Worm (Caenorhabditis elegans): Measurements from ENCODE around the gene W01B6.6.
A peak's percentile ranks its signal among the peaks of the same experiment; 100 is the strongest.

The W01B6.6 gene

ce11 chrIV:10111441-10111840 lies 30.5 kb downstream of the W01B6.6 start, which contains the start of gene spch-1:
spch-1 (minus strand) TSS chrIV:10111541.
- TF ChIP-seq tab-1 (GFP tag; IDR thresholded peaks at IDR 0.05) (no peak), med-1 (GFP tag; optimal IDR thresholded peaks at IDR 0.05; ENCODE audit: insufficient read depth) (no peak), T22C8.4 (GFP tag; IDR thresholded peaks at IDR 0.05) (no peak), ztf-29 (GFP tag; IDR thresholded peaks at IDR 0.05) (no peak), ztf-23 (GFP tag; IDR thresholded peaks at IDR 0.05) (no peak), ref-1 (GFP tag; conservative IDR thresholded peaks at IDR 0.05) (no peak), klf-2 (GFP tag; conservative IDR thresholded peaks at IDR 0.05) (no peak), cog-1 (tag; optimal IDR thresholded peaks at IDR 0.05) (no peak), flt-1 (GFP tag; IDR thresholded peaks at IDR 0.05) (no peak)

- no peak for TF ChIP-seq ztf-29 (GFP tag; IDR thresholded peaks at IDR 0.05)
- no peak for TF ChIP-seq flt-1 (GFP tag; IDR thresholded peaks at IDR 0.05)
- TF ChIP-seq ref-1 (GFP tag; conservative IDR thresholded peaks at IDR 0.05) = no peak
- TF ChIP-seq med-1 (GFP tag; optimal IDR thresholded peaks at IDR 0.05; ENCODE audit: insufficient read depth) = no peak
- no peak for TF ChIP-seq cog-1 (tag; optimal IDR thresholded peaks at IDR 0.05)
- TF ChIP-seq T22C8.4 (GFP tag; IDR thresholded peaks at IDR 0.05) = no peak
- no peak for TF ChIP-seq klf-2 (GFP tag; conservative IDR thresholded peaks at IDR 0.05)
- TF ChIP-seq ztf-23 (GFP tag; IDR thresholded peaks at IDR 0.05) = no peak
- TF ChIP-seq tab-1 (GFP tag; IDR thresholded peaks at IDR 0.05) = no peak
Observed at ce11 chrIV:10112570-10112969, 31.7 kb downstream of the W01B6.6 start, which contains the start of gene nsph-3.2. nsph-3.2 (plus strand) TSS chrIV:10112870.

ce11 chrIV:10115142-10115541 lies 34.2 kb downstream of the W01B6.6 start, which contains the start of gene C04G2.10:
C04G2.10 (plus strand) TSS chrIV:10115442.
- no peak for TF ChIP-seq T22C8.4 (GFP tag; IDR thresholded peaks at IDR 0.05)
- TF ChIP-seq flt-1 (GFP tag; IDR thresholded peaks at IDR 0.05) = no peak
- no peak for TF ChIP-seq tab-1 (GFP tag; IDR thresholded peaks at IDR 0.05)
- TF ChIP-seq klf-2 (GFP tag; conservative IDR thresholded peaks at IDR 0.05) = no peak
- no peak for TF ChIP-seq cog-1 (tag; optimal IDR thresholded peaks at IDR 0.05)
- TF ChIP-seq med-1 (GFP tag; optimal IDR thresholded peaks at IDR 0.05; ENCODE audit: insufficient read depth) = no peak
- TF ChIP-seq ztf-29 (GFP tag; IDR thresholded peaks at IDR 0.05) = no peak
- no peak for TF ChIP-seq ztf-23 (GFP tag; IDR thresholded peaks at IDR 0.05)
- TF ChIP-seq ref-1 (GFP tag; conservative IDR thresholded peaks at IDR 0.05) = no peak

ce11 chrIV:10116765-10117164 lies 35.8 kb downstream of the W01B6.6 start:
- TF ChIP-seq flt-1 (GFP tag; IDR thresholded peaks at IDR 0.05) = no peak
- TF ChIP-seq ztf-23 (GFP tag; IDR thresholded peaks at IDR 0.05) = no peak
- TF ChIP-seq med-1 (GFP tag; optimal IDR thresholded peaks at IDR 0.05; ENCODE audit: insufficient read depth) = no peak
- no peak for TF ChIP-seq T22C8.4 (GFP tag; IDR thresholded peaks at IDR 0.05)
- TF ChIP-seq cog-1 (tag; optimal IDR thresholded peaks at IDR 0.05) = no peak
- no peak for TF ChIP-seq klf-2 (GFP tag; conservative IDR thresholded peaks at IDR 0.05)
- no peak for TF ChIP-seq tab-1 (GFP tag; IDR thresholded peaks at IDR 0.05)
- TF ChIP-seq ref-1 (GFP tag; conservative IDR thresholded peaks at IDR 0.05) = no peak
- no peak for TF ChIP-seq ztf-29 (GFP tag; IDR thresholded peaks at IDR 0.05)

ce11 chrIV:10122205-10122604 lies 41.3 kb downstream of the W01B6.6 start, which contains the start of gene irld-21:
irld-21 (minus strand) TSS chrIV:10122305.
- TF ChIP-seq tab-1 (GFP tag; IDR thresholded peaks at IDR 0.05) (no peak), flt-1 (GFP tag; IDR thresholded peaks at IDR 0.05) (no peak), klf-2 (GFP tag; conservative IDR thresholded peaks at IDR 0.05) (no peak), ztf-29 (GFP tag; IDR thresholded peaks at IDR 0.05) (no peak), ref-1 (GFP tag; conservative IDR thresholded peaks at IDR 0.05) (no peak), cog-1 (tag; optimal IDR thresholded peaks at IDR 0.05) (no peak), ztf-23 (GFP tag; IDR thresholded peaks at IDR 0.05) (no peak), T22C8.4 (GFP tag; IDR thresholded peaks at IDR 0.05) (no peak), med-1 (GFP tag; optimal IDR thresholded peaks at IDR 0.05; ENCODE audit: insufficient read depth) (no peak)

- TF ChIP-seq tab-1 (GFP tag; IDR thresholded peaks at IDR 0.05) = no peak
- TF ChIP-seq klf-2 (GFP tag; conservative IDR thresholded peaks at IDR 0.05) = no peak
- no peak for TF ChIP-seq cog-1 (tag; optimal IDR thresholded peaks at IDR 0.05)
- no peak for TF ChIP-seq ref-1 (GFP tag; conservative IDR thresholded peaks at IDR 0.05)
- TF ChIP-seq med-1 (GFP tag; optimal IDR thresholded peaks at IDR 0.05; ENCODE audit: insufficient read depth) = no peak
- TF ChIP-seq ztf-23 (GFP tag; IDR thresholded peaks at IDR 0.05) = no peak
- no peak for TF ChIP-seq ztf-29 (GFP tag; IDR thresholded peaks at IDR 0.05)
- TF ChIP-seq flt-1 (GFP tag; IDR thresholded peaks at IDR 0.05) = no peak
- TF ChIP-seq T22C8.4 (GFP tag; IDR thresholded peaks at IDR 0.05) = no peak
Observed at ce11 chrIV:10126544-10126943, 45.6 kb downstream of the W01B6.6 start, which contains the start of gene ctf-18. ctf-18 (minus strand) TSS chrIV:10126644.

ce11 chrIV:10128446-10128845 lies 47.5 kb downstream of the W01B6.6 start:
- TF ChIP-seq klf-2 (GFP tag; conservative IDR thresholded peaks at IDR 0.05) = no peak
- TF ChIP-seq ztf-29 (GFP tag; IDR thresholded peaks at IDR 0.05) = no peak
- TF ChIP-seq flt-1 (GFP tag; IDR thresholded peaks at IDR 0.05) = no peak
- no peak for TF ChIP-seq tab-1 (GFP tag; IDR thresholded peaks at IDR 0.05)
- TF ChIP-seq ref-1 (GFP tag; conservative IDR thresholded peaks at IDR 0.05) = no peak
- no peak for TF ChIP-seq T22C8.4 (GFP tag; IDR thresholded peaks at IDR 0.05)
- TF ChIP-seq ztf-23 (GFP tag; IDR thresholded peaks at IDR 0.05) = no peak
- no peak for TF ChIP-seq cog-1 (tag; optimal IDR thresholded peaks at IDR 0.05)
- TF ChIP-seq med-1 (GFP tag; optimal IDR thresholded peaks at IDR 0.05; ENCODE audit: insufficient read depth) = no peak

- TF ChIP-seq ztf-23 (GFP tag; IDR thresholded peaks at IDR 0.05) = peak; percentile 50; the same call in 1 of the 2 replicates
- TF ChIP-seq cog-1 (tag; optimal IDR thresholded peaks at IDR 0.05) = no peak
Observed at ce11 chrIV:10128906-10129386, 48.0 kb downstream of the W01B6.6 start, which contains the start of the genes gtbp-1 and K08F4.3. gtbp-1 (minus strand) TSS chrIV:10128956. K08F4.3 (plus strand) TSS chrIV:10129257.

ce11 chrIV:10129957-10130356 lies 49.0 kb downstream of the W01B6.6 start, which contains the start of gene glt-3:
glt-3 (plus strand) TSS chrIV:10130257.
- TF ChIP-seq med-1 (GFP tag; optimal IDR thresholded peaks at IDR 0.05; ENCODE audit: insufficient read depth) = no peak
- no peak for TF ChIP-seq cog-1 (tag; optimal IDR thresholded peaks at IDR 0.05)
- no peak for TF ChIP-seq klf-2 (GFP tag; conservative IDR thresholded peaks at IDR 0.05)
- TF ChIP-seq tab-1 (GFP tag; IDR thresholded peaks at IDR 0.05) = no peak
- no peak for TF ChIP-seq ztf-23 (GFP tag; IDR thresholded peaks at IDR 0.05)
- TF ChIP-seq ztf-29 (GFP tag; IDR thresholded peaks at IDR 0.05) = no peak
- TF ChIP-seq T22C8.4 (GFP tag; IDR thresholded peaks at IDR 0.05) = no peak
- no peak for TF ChIP-seq flt-1 (GFP tag; IDR thresholded peaks at IDR 0.05)
- TF ChIP-seq ref-1 (GFP tag; conservative IDR thresholded peaks at IDR 0.05) = no peak

All from whole organism, midembryonic.